Fruit fly (Drosophila melanogaster) whole organism, wandering third instar larva: ENCODE results near the gene CG33172.

Experiments used
- Abd-B ChIP-seq: fragments of >200 bp; optimal IDR thresholded peaks from 2 replicates; lab custom pipeline; 2017; ENCODE audit warnings: missing biosample characterization, missing genetic modification characterization
- dsf ChIP-seq: sonication (Bioruptor generic); optimal IDR thresholded peaks from 2 replicates; lab custom pipeline; 2016; ENCODE audit warnings: missing biosample characterization, missing genetic modification characterization, borderline replicate concordance
- psq ChIP-seq: fragments of 200-800 bp; sonication (Bioruptor generic); optimal IDR thresholded peaks from 3 replicates; lab custom pipeline; 2017; ENCODE audit warnings: missing biosample characterization, mild to moderate bottlenecking, missing genetic modification characterization, moderate library complexity

DNA sequence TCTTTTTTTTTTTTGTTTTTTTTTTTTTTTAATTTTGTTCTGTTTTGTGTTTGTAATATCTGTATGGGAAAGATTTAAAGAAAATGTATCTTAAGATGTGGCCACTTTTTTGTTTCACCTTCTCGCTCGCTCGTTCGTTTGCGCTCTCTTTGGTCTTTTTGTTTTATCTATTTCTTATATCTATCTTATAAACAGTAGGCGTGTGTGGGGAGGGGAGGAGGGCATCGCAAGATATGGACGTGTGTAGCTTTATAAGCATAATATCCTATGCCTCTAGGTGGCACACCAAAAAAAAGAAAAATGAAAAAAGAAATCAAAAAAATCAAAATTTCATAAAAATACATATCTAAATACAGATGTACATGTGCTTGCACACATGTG, 43.1 kb downstream of the CG33172 start:
- TF ChIP-seq Abd-B (no peak), psq (GFP tag; lab: Kevin White, UChicago) (no peak), dsf (no peak)
